Worm (Caenorhabditis elegans): ENCODE results near the gene F14H12.3.
"Not testable (repeated sequence)": the region's sequence is repeated elsewhere in the genome, so short reads cannot be mapped to it uniquely, and the experiment has no call there.

DNA sequence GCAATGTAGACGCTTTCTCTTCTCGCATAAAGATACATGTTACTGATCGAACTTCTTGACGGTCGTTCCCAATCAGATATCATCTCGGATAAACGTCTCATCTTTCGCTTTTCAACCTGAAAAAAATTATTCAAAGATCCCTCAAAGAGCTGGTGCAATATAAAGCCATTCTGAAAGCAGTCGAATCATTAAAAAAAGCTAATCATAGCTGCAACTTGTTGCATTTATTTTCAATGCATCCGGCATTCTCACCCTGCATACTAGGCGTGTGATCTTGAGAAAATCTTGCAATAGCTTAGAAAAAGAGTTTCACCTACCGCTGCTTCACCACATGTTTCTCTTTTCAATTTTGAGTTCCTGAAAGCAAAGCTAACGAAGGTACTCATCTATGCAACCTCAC, 11.7 kb upstream of the F14H12.3 start, which contains the start of gene C24A8.6:
- TF ChIP-seq med-1 (GFP tag; optimal IDR thresholded peaks at IDR 0.05; ENCODE audit: insufficient read depth); T22C8.4 (GFP tag; IDR thresholded peaks at IDR 0.05); ztf-29 (GFP tag; IDR thresholded peaks at IDR 0.05): not testable (repeated sequence)
